Worm (Caenorhabditis elegans) whole organism, midembryonic: ENCODE measurements around the gene Y54G2A.41.

Experiments
- cog-1 ChIP-seq: sonication (generic microtip); optimal IDR thresholded peaks from 2 replicates; lab custom pipeline; 2016; ENCODE audit warnings: missing genetic modification characterization, missing compliant biosample characterization
- flt-1 ChIP-seq: fragments of 200-800 bp; sonication (Bioruptor generic); IDR thresholded peaks from 2 replicates; pipeline ENCODE4 v1.3.6; 2022; ENCODE audit warnings: missing genetic modification characterization, missing compliant biosample characterization
- klf-2 ChIP-seq: fragments of 200-800 bp; sonication (Bioruptor generic); conservative IDR thresholded peaks from 2 replicates; pipeline ENCODE4 v1.3.6; 2022; ENCODE audit warnings: missing genetic modification reagents, missing genetic modification characterization, missing compliant biosample characterization
- med-1 ChIP-seq: sonication (generic microtip); optimal IDR thresholded peaks from 2 replicates; lab custom pipeline; 2017; ENCODE audit warnings: missing genetic modification characterization, mild to moderate bottlenecking, missing compliant biosample characterization, antibody characterized with exemption, missing genetic modification reagents; ENCODE audit not compliant: insufficient read depth
- ref-1 ChIP-seq: fragments of 200-800 bp; sonication (Bioruptor generic); conservative IDR thresholded peaks from 2 replicates; pipeline ENCODE4 v1.3.6; 2022; ENCODE audit warnings: missing genetic modification reagents, missing genetic modification characterization, missing compliant biosample characterization
- tab-1 ChIP-seq: fragments of 200-800 bp; sonication (Bioruptor generic); IDR thresholded peaks from 2 replicates; pipeline ENCODE4 v1.3.6; 2022; ENCODE audit warnings: missing genetic modification characterization, missing compliant biosample characterization
- ztf-29 ChIP-seq: fragments of 200-800 bp; sonication (Bioruptor generic); IDR thresholded peaks from 2 replicates; pipeline ENCODE4 v1.3.6; 2022; ENCODE audit warnings: missing genetic modification reagents, missing genetic modification characterization, missing compliant biosample characterization

ce11 chrIV:2759163-2759562 is 7.5 kb downstream of the Y54G2A.41 start, which contains the start of gene Y54G2A.38:
- TF ChIP-seq cog-1 (no peak), klf-2 (no peak), med-1 (no peak), ref-1 (GFP tag; lab: Robert Waterston, UW) (no peak), tab-1 (GFP tag; lab: Robert Waterston, UW) (no peak), flt-1 (GFP tag; lab: Robert Waterston, UW) (no peak), ztf-29 (GFP tag; lab: Robert Waterston, UW) (no peak)
